Worm (Caenorhabditis elegans): ENCODE results near the gene C23G10.5.

The C23G10.5 gene

DNA sequence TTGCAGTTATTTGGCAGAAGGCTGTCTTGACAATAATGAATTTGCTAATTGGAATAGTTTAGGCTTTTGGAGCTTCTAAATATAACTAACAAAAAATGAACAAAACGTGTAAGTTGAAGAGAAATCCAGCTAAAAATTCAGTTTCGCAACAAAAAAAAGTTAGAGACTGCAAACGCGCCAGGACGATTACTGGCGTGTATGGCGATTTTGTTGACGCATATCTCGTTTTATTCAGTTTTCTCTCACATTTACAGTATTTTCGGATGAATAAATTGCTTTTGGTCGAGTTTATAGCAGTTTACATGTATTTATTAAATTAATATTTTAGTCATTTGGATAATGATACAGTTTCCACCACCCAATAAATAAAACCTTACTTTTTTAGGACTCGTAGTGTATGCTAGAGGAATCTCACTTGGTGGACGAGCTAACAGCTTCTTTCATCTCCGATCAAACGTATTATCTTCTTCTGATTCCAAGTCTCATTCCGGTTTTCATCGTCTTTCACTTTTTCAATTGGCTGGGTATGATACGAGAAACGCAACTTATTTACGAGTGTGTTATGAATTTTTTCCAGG, 17.8 kb upstream of the C23G10.5 start, which contains the start of the genes abcf-3 and F42A10.5:
Gene abcf-3 (plus strand): TSS at position 384 of the 578 bp plus-strand sequence.
Gene F42A10.5 (minus strand): TSS at position 458 of the 578 bp plus-strand sequence.
- no peak for TF ChIP-seq nhr-28 (tag; optimal IDR thresholded peaks at IDR 0.05)
- peak; percentile 79 for TF ChIP-seq pha-4 (tag; optimal IDR thresholded peaks at IDR 0.05)
- no peak for TF ChIP-seq nhr-77 (tag; optimal IDR thresholded peaks at IDR 0.05)
- peak; percentile 34 for TF ChIP-seq elt-2 (tag; optimal IDR thresholded peaks at IDR 0.05)
- no peak for TF ChIP-seq fkh-2 (tag; optimal IDR thresholded peaks at IDR 0.05)
- no peak for TF ChIP-seq elt-3 (tag; optimal IDR thresholded peaks at IDR 0.05)
- no peak for TF ChIP-seq ceh-9 (tag; optimal IDR thresholded peaks at IDR 0.05)
- TF ChIP-seq hmg-11 (tag; optimal IDR thresholded peaks at IDR 0.05) = no peak
- no peak for TF ChIP-seq ceh-82 (tag; optimal IDR thresholded peaks at IDR 0.05)
- TF ChIP-seq jun-1 (tag; optimal IDR thresholded peaks at IDR 0.05) = no peak
- no peak for TF ChIP-seq snpc-4 (tag; optimal IDR thresholded peaks at IDR 0.05)
- peak; percentile 50 for TF ChIP-seq nhr-43 (tag; optimal IDR thresholded peaks at IDR 0.05; ENCODE audit: poor library complexity, severe bottlenecking)
- no peak for TF ChIP-seq zag-1 (tag; optimal IDR thresholded peaks at IDR 0.05)
- TF ChIP-seq tbx-2 (tag; optimal IDR thresholded peaks at IDR 0.05) = peak; percentile 12
- no peak for TF ChIP-seq aly-2 (tag; optimal IDR thresholded peaks at IDR 0.05)
- no peak for TF ChIP-seq mdl-1 (tag; optimal IDR thresholded peaks at IDR 0.05)
- TF ChIP-seq lin-15B (tag; optimal IDR thresholded peaks at IDR 0.05) = peak; percentile 74
- TF ChIP-seq egl-5 (tag; optimal IDR thresholded peaks at IDR 0.05) = no peak
- TF ChIP-seq pqm-1 (tag; optimal IDR thresholded peaks at IDR 0.05) = no peak
- no peak for TF ChIP-seq unc-62 (GFP tag; optimal IDR thresholded peaks at IDR 0.05)
- no peak for TF ChIP-seq R02D3.7 (tag; optimal IDR thresholded peaks at IDR 0.05)
- TF ChIP-seq nhr-76 (tag; optimal IDR thresholded peaks at IDR 0.05) = no peak
- TF ChIP-seq nfya-1 (tag; optimal IDR thresholded peaks at IDR 0.05; ENCODE audit: insufficient read depth) = peak; percentile 77
- no peak for TF ChIP-seq nhr-67 (tag; optimal IDR thresholded peaks at IDR 0.05)
- TF ChIP-seq elt-1 (tag; optimal IDR thresholded peaks at IDR 0.05) = no peak
- TF ChIP-seq ztf-11 (tag; optimal IDR thresholded peaks at IDR 0.05) = no peak
- peak; percentile 14 for TF ChIP-seq lin-39 (tag; optimal IDR thresholded peaks at IDR 0.05)
- peak; percentile 28 for TF ChIP-seq nhr-11 (tag; optimal IDR thresholded peaks at IDR 0.05)
- no peak for TF ChIP-seq unc-39 (tag; optimal IDR thresholded peaks at IDR 0.05)
- peak; percentile 44 for TF ChIP-seq nhr-25 (tag; optimal IDR thresholded peaks at IDR 0.05)
- peak; percentile 6 for TF ChIP-seq skn-1 (tag; optimal IDR thresholded peaks at IDR 0.05)
- TF ChIP-seq nhr-237 (tag; optimal IDR thresholded peaks at IDR 0.05) = no peak
- TF ChIP-seq ceh-28 (tag; optimal IDR thresholded peaks at IDR 0.05) = peak; percentile 12
- TF ChIP-seq lsy-12 (tag; optimal IDR thresholded peaks at IDR 0.05) = peak; percentile 25
- no peak for TF ChIP-seq fkh-10 (GFP tag; optimal IDR thresholded peaks at IDR 0.05)
- no peak for TF ChIP-seq eor-1 (tag; optimal IDR thresholded peaks at IDR 0.05)
- no peak for TF ChIP-seq nhr-12 (tag; optimal IDR thresholded peaks at IDR 0.05)
- no peak for TF ChIP-seq ama-1 (optimal IDR thresholded peaks at IDR 0.05)
- TF ChIP-seq mml-1 (tag; optimal IDR thresholded peaks at IDR 0.05) = no peak
- no peak for TF ChIP-seq egl-27 (tag; optimal IDR thresholded peaks at IDR 0.05)
- peak; percentile 72 for TF ChIP-seq nhr-23 (tag; optimal IDR thresholded peaks at IDR 0.05)
- no peak for TF ChIP-seq ZK546.5 (tag; optimal IDR thresholded peaks at IDR 0.05)
- TF ChIP-seq ztf-4 (tag; optimal IDR thresholded peaks at IDR 0.05) = peak; percentile 42
- no peak for TF ChIP-seq sea-2 (GFP tag; optimal IDR thresholded peaks at IDR 0.05)
- TF ChIP-seq ceh-16 (tag; optimal IDR thresholded peaks at IDR 0.05) = no peak
- no peak for TF ChIP-seq fos-1 (tag; optimal IDR thresholded peaks at IDR 0.05)
- TF ChIP-seq daf-12 (tag; optimal IDR thresholded peaks at IDR 0.05) = no peak

All from whole organism, L3 larva.